Fruit fly (Drosophila melanogaster) Kc167 (cell line): ENCODE data around the gene ng2.

Source experiments
- h ChIP-seq: fragments of >200 bp; optimal IDR thresholded peaks from 3 replicates; lab custom pipeline; 2018; ENCODE audit warnings: missing external identifiers
- ttk ChIP-seq: sonication (Bioruptor generic); optimal IDR thresholded peaks from 2 replicates; lab custom pipeline; 2017; ENCODE audit warnings: missing external identifiers

- TF ChIP-seq ttk (no peak), h (no peak)
Measured at dm6 chrX:3241984-3242462, 1.7 kb upstream of the ng2 start, which contains the start of the genes ng3 and ng1.
